Worm (Caenorhabditis elegans): ENCODE data around the gene C04F6.7.

Gene C04F6.7

DNA sequence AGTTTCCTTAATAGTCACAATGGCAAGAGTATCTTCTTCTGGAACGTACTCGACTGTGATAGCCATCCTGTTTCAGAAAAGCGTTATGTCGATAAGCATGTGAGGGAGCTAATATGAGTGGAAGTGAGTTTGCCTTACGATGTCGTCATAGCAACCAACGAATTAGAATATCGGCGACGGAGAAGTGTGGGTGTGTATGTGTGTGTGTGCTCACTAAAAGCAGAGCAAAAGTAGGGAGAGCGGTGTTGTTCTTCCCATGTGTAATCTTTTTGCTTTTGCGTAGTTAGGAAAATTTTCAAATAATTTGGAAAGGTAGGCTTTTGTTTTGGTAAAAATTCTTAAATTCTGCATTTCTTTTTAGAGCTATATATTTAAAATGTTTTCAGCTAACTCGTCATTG lies 32.1 kb upstream of the C04F6.7 start, which contains the start of gene ZK813.5:
TSS of gene ZK813.5 (minus strand) at position 101 of the 400 bp plus-strand sequence.
- TF ChIP-seq unc-130 (GFP tag; optimal IDR thresholded peaks at IDR 0.05) (no peak), lin-40 (tag; optimal IDR thresholded peaks at IDR 0.05) (no peak), sptf-2 (GFP tag; optimal IDR thresholded peaks at IDR 0.05) (no peak), egl-44 (GFP tag; IDR thresholded peaks at IDR 0.05) (no peak), nhr-80 (tag; optimal IDR thresholded peaks at IDR 0.05) (no peak), Y53G8AR.9 (GFP tag; conservative IDR thresholded peaks at IDR 0.05) (no peak), nfya-1 (tag; optimal IDR thresholded peaks at IDR 0.05; ENCODE audit: borderline replicate concordance, insufficient read depth) (no peak), hmg-20 (GFP tag; IDR thresholded peaks at IDR 0.05) (no peak), nfya-2 (GFP tag; IDR thresholded peaks at IDR 0.05) (no peak), ztf-28 (GFP tag; IDR thresholded peaks at IDR 0.05) (no peak), F52B5.7 (tag; optimal IDR thresholded peaks at IDR 0.05) (no peak), F49E8.2 (tag; optimal IDR thresholded peaks at IDR 0.05; ENCODE audit: insufficient read depth) (no peak), F55B11.4 (tag; optimal IDR thresholded peaks at IDR 0.05; ENCODE audit: borderline replicate concordance, insufficient read depth) (no peak), madf-10 (tag; optimal IDR thresholded peaks at IDR 0.05) (no peak), ets-4 (GFP tag; optimal IDR thresholded peaks at IDR 0.05) (no peak), aptf-3 (GFP tag; IDR thresholded peaks at IDR 0.05) (no peak), unc-62 (GFP tag; optimal IDR thresholded peaks at IDR 0.05) (no peak)

ce11 chrX:3446011-3446410 lies 27.0 kb upstream of the C04F6.7 start, which contains the start of gene ZK813.1:
TSS of gene ZK813.1 (plus strand) at chrX:3446311.
- TF ChIP-seq hlh-26 (GFP tag; conservative IDR thresholded peaks at IDR 0.05) (no peak), F37B4.10 (GFP tag; IDR thresholded peaks at IDR 0.05) (no peak), ceh-91 (GFP tag; IDR thresholded peaks at IDR 0.05) (no peak), aptf-3 (GFP tag; IDR thresholded peaks at IDR 0.05) (no peak), F10E7.11 (tag; optimal IDR thresholded peaks at IDR 0.05) (no peak), athp-1 (tag; optimal IDR thresholded peaks at IDR 0.05) (no peak), nhr-27 (tag; optimal IDR thresholded peaks at IDR 0.05) (no peak), egrh-3 (GFP tag; IDR thresholded peaks at IDR 0.05) (no peak), D2030.7 (GFP tag; IDR thresholded peaks at IDR 0.05) (no peak), B0261.1 (tag; optimal IDR thresholded peaks at IDR 0.05) (no peak), ztf-26 (tag; optimal IDR thresholded peaks at IDR 0.05) (no peak), T26A5.8 (tag; optimal IDR thresholded peaks at IDR 0.05) (no peak), F52B5.7 (tag; optimal IDR thresholded peaks at IDR 0.05) (no peak), mel-28 (tag; optimal IDR thresholded peaks at IDR 0.05; ENCODE audit: borderline replicate concordance) (no peak), bed-1 (GFP tag; IDR thresholded peaks at IDR 0.05) (no peak)

- no peak for TF ChIP-seq Y67H2A.10 (GFP tag; conservative IDR thresholded peaks at IDR 0.05)
Observed at ce11 chrX:3444514-3444913, 25.5 kb upstream of the C04F6.7 start, which contains the start of gene ZK813.7. TSS of gene ZK813.7 (plus strand) at chrX:3444814.

ce11 chrX:3443526-3443925 lies 24.5 kb upstream of the C04F6.7 start, which contains the start of gene ZK813.2:
TSS of gene ZK813.2 (plus strand) at chrX:3443826.
- TF ChIP-seq dox-1 (GFP tag; IDR thresholded peaks at IDR 0.05) (no peak), him-1 (tag; optimal IDR thresholded peaks at IDR 0.05) (no peak), zfh-2 (GFP tag; conservative IDR thresholded peaks at IDR 0.05) (no peak), pha-4 (tag; optimal IDR thresholded peaks at IDR 0.05) (no peak), rpc-1 (optimal IDR thresholded peaks at IDR 0.05) (no peak), rpc-1 (tag; optimal IDR thresholded peaks at IDR 0.05) (no peak), mel-28 (tag; optimal IDR thresholded peaks at IDR 0.05; ENCODE audit: borderline replicate concordance) (no peak), tbp1 (GFP tag; optimal IDR thresholded peaks at IDR 0.05) (no peak), hmg-20 (GFP tag; IDR thresholded peaks at IDR 0.05) (no peak), lsl-1 (GFP tag; optimal IDR thresholded peaks at IDR 0.05) (no peak), lin-40 (tag; optimal IDR thresholded peaks at IDR 0.05) (no peak), K11D2.4 (GFP tag; IDR thresholded peaks at IDR 0.05) (no peak), F33H1.4 (GFP tag; IDR thresholded peaks at IDR 0.05) (no peak), snpc-1.3 (tag; optimal IDR thresholded peaks at IDR 0.05; ENCODE audit: insufficient read depth) (no peak), lag-1 (GFP tag; IDR thresholded peaks at IDR 0.05) (no peak), zim-3 (tag; optimal IDR thresholded peaks at IDR 0.05) (no peak)

Data from whole organism, young adult.